Worm (Caenorhabditis elegans) whole organism, L1 larva: ENCODE results near the gene ZK856.16.

Source experiments
- C16A3.4 ChIP-seq: fragments of 150-350 bp; optimal IDR thresholded peaks from 2 replicates; lab custom pipeline; 2014; ENCODE audit warnings: missing biosample characterization, missing genetic modification characterization
- C34B4.2 ChIP-seq: sonication (generic microtip); optimal IDR thresholded peaks from 2 replicates; lab custom pipeline; 2017; ENCODE audit warnings: mild to moderate bottlenecking, missing genetic modification characterization, missing compliant biosample characterization
- aha-1 ChIP-seq: fragments of 150-350 bp; optimal IDR thresholded peaks from 2 replicates; lab custom pipeline; 2014; ENCODE audit warnings: missing biosample characterization, missing genetic modification characterization
- alr-1 ChIP-seq: fragments of 200-800 bp; sonication (Bioruptor generic); optimal IDR thresholded peaks from 2 replicates; lab custom pipeline; 2018; ENCODE audit warnings: borderline replicate concordance, mild to moderate bottlenecking, missing genetic modification characterization, missing compliant biosample characterization
- blmp-1 ChIP-seq: fragments of 150-350 bp; optimal IDR thresholded peaks from 2 replicates; lab custom pipeline; 2014; ENCODE audit warnings: missing biosample characterization, missing genetic modification characterization
- ceh-63 ChIP-seq: fragments of 200-800 bp; sonication (Bioruptor generic); optimal IDR thresholded peaks from 2 replicates; lab custom pipeline; 2018; ENCODE audit warnings: mild to moderate bottlenecking, missing genetic modification characterization, missing compliant biosample characterization
- ceh-82 ChIP-seq, 3 experiments: fragments of 150-350 bp in 1 of 3; sonication (generic microtip) in 2 of 3; optimal IDR thresholded peaks; 2 replicates each; lab custom pipeline; 2014 to 2017; ENCODE audit warnings: missing biosample characterization in 3 of 3, missing genetic modification characterization in 3 of 3
- ceh-88 ChIP-seq: fragments of 200-800 bp; sonication (Bioruptor generic); IDR thresholded peaks from 2 replicates; pipeline ENCODE4 v1.3.6; 2022; ENCODE audit warnings: missing genetic modification characterization, missing compliant biosample characterization
- ceh-90 ChIP-seq: sonication (generic microtip); optimal IDR thresholded peaks from 2 replicates; lab custom pipeline; 2016; ENCODE audit warnings: missing genetic modification characterization, missing compliant biosample characterization
- ces-1 ChIP-seq: fragments of 150-350 bp; optimal IDR thresholded peaks from 2 replicates; lab custom pipeline; 2014; ENCODE audit warnings: missing biosample characterization, missing genetic modification reagents, missing genetic modification characterization
- dsc-1 ChIP-seq: sonication (generic microtip); optimal IDR thresholded peaks from 2 replicates; lab custom pipeline; 2016; ENCODE audit warnings: mild to moderate bottlenecking, missing genetic modification characterization, missing compliant biosample characterization
- efl-1 ChIP-seq, 4 experiments: fragments of 150-350 bp; optimal IDR thresholded peaks in 3 of 4; peaks in 1 of 4; 1 replicate in 1 of 4; 2 replicates in 3 of 4; lab custom pipeline; 2014; ENCODE audit warnings: missing biosample characterization in 2 of 4, missing genetic modification characterization in 2 of 4, missing genetic modification reagents in 2 of 4
- efl-3 ChIP-seq: fragments of 200-800 bp; sonication (Bioruptor generic); optimal IDR thresholded peaks from 2 replicates; lab custom pipeline; 2018; ENCODE audit warnings: mild to moderate bottlenecking, missing genetic modification characterization, missing compliant biosample characterization
- elt-2 ChIP-seq: sonication (generic microtip); optimal IDR thresholded peaks from 2 replicates; lab custom pipeline; 2016; ENCODE audit warnings: missing genetic modification characterization, mild to moderate bottlenecking, inconsistent platforms, missing compliant biosample characterization, missing genetic modification reagents
- fkh-10 ChIP-seq: sonication (generic microtip); optimal IDR thresholded peaks from 2 replicates; lab custom pipeline; 2017; ENCODE audit warnings: missing biosample characterization, missing genetic modification reagents, missing genetic modification characterization
- fkh-8 ChIP-seq: sonication (generic microtip); optimal IDR thresholded peaks from 2 replicates; lab custom pipeline; 2016; ENCODE audit warnings: mild to moderate bottlenecking, missing genetic modification characterization, missing compliant biosample characterization
- fos-1 ChIP-seq: fragments of 150-350 bp; optimal IDR thresholded peaks from 2 replicates; lab custom pipeline; 2014; ENCODE audit warnings: missing biosample characterization, missing genetic modification characterization
- grh-1 ChIP-seq: fragments of 200-800 bp; sonication (Bioruptor generic); IDR thresholded peaks from 2 replicates; pipeline ENCODE4 v1.3.6; 2022; ENCODE audit warnings: missing genetic modification reagents, missing genetic modification characterization, missing compliant biosample characterization
- hlh-17 ChIP-seq: fragments of 200-800 bp; sonication (Bioruptor generic); optimal IDR thresholded peaks from 2 replicates; lab custom pipeline; 2018; ENCODE audit warnings: missing genetic modification characterization, mild to moderate bottlenecking, missing compliant biosample characterization, moderate library complexity, borderline replicate concordance
- jun-1 ChIP-seq: fragments of 150-350 bp; optimal IDR thresholded peaks from 2 replicates; lab custom pipeline; 2014; ENCODE audit warnings: missing biosample characterization, missing genetic modification reagents, missing genetic modification characterization
- lin-13 ChIP-seq: fragments of 150-350 bp; optimal IDR thresholded peaks from 2 replicates; lab custom pipeline; 2014; ENCODE audit warnings: missing biosample characterization, missing genetic modification reagents, missing genetic modification characterization
- lin-35 ChIP-seq, 2 experiments: fragments of 150-350 bp; optimal IDR thresholded peaks; 2 replicates each; lab custom pipeline; 2014; ENCODE audit warnings: missing biosample characterization in 2 of 2, missing genetic modification characterization in 2 of 2, missing genetic modification reagents in 2 of 2
- lir-3 ChIP-seq: sonication (generic microtip); optimal IDR thresholded peaks from 2 replicates; lab custom pipeline; 2016; ENCODE audit warnings: mild to moderate bottlenecking, missing genetic modification characterization, moderate library complexity, missing compliant biosample characterization; ENCODE audit not compliant: poor library complexity
- mep-1 ChIP-seq: fragments of 150-350 bp; optimal IDR thresholded peaks from 2 replicates; lab custom pipeline; 2014; ENCODE audit warnings: missing biosample characterization, missing genetic modification characterization
- nhr-11 ChIP-seq: fragments of 150-350 bp; optimal IDR thresholded peaks from 2 replicates; lab custom pipeline; 2014; ENCODE audit warnings: missing biosample characterization, missing genetic modification characterization
- nhr-20 ChIP-seq: sonication (generic microtip); optimal IDR thresholded peaks from 2 replicates; lab custom pipeline; 2016; ENCODE audit warnings: mild to moderate bottlenecking, missing genetic modification characterization, missing compliant biosample characterization
- nhr-28 ChIP-seq: fragments of 150-350 bp; optimal IDR thresholded peaks from 2 replicates; lab custom pipeline; 2014; ENCODE audit warnings: missing biosample characterization, missing genetic modification characterization
- nhr-76 ChIP-seq: sonication (generic microtip); optimal IDR thresholded peaks from 2 replicates; lab custom pipeline; 2017; ENCODE audit warnings: missing biosample characterization, missing genetic modification characterization
- nhr-85 ChIP-seq: sonication (generic microtip); peaks from one replicate; lab custom pipeline; 2016; ENCODE audit warnings: missing genetic modification characterization, inconsistent platforms, missing compliant biosample characterization
- nhr-90 ChIP-seq: sonication (generic microtip); optimal IDR thresholded peaks from 2 replicates; lab custom pipeline; 2016; ENCODE audit warnings: mild to moderate bottlenecking, missing genetic modification characterization, missing compliant biosample characterization; ENCODE audit not compliant: poor library complexity
- pqm-1 ChIP-seq: sonication (generic microtip); optimal IDR thresholded peaks from 3 replicates; lab custom pipeline; 2017; ENCODE audit warnings: missing biosample characterization, missing genetic modification characterization
- skn-1 ChIP-seq: fragments of 150-350 bp; optimal IDR thresholded peaks from 2 replicates; lab custom pipeline; 2014; ENCODE audit warnings: missing biosample characterization, missing genetic modification characterization
- sox-4 ChIP-seq: sonication (generic microtip); optimal IDR thresholded peaks from 2 replicates; lab custom pipeline; 2016; ENCODE audit warnings: missing genetic modification characterization, missing compliant biosample characterization
- sup-37 ChIP-seq: fragments of 200-800 bp; sonication (Bioruptor generic); optimal IDR thresholded peaks from 2 replicates; lab custom pipeline; 2018; ENCODE audit warnings: mild to moderate bottlenecking, missing genetic modification characterization, missing compliant biosample characterization
- swsn-7 ChIP-seq: sonication (generic microtip); optimal IDR thresholded peaks from 2 replicates; lab custom pipeline; 2016; ENCODE audit warnings: missing genetic modification characterization, missing compliant biosample characterization
- unc-130 ChIP-seq: fragments of 150-350 bp; optimal IDR thresholded peaks from 2 replicates; lab custom pipeline; 2017; ENCODE audit warnings: missing biosample characterization, missing genetic modification characterization, inconsistent platforms
- vab-15 ChIP-seq: sonication (generic microtip); optimal IDR thresholded peaks from 2 replicates; lab custom pipeline; 2017; ENCODE audit warnings: missing genotype, mild to moderate bottlenecking, missing genetic modification characterization, missing compliant biosample characterization
- xbp-1 ChIP-seq: sonication (generic microtip); optimal IDR thresholded peaks from 2 replicates; lab custom pipeline; 2016; ENCODE audit warnings: missing genetic modification characterization, missing compliant biosample characterization

Gene ZK856.16

DNA sequence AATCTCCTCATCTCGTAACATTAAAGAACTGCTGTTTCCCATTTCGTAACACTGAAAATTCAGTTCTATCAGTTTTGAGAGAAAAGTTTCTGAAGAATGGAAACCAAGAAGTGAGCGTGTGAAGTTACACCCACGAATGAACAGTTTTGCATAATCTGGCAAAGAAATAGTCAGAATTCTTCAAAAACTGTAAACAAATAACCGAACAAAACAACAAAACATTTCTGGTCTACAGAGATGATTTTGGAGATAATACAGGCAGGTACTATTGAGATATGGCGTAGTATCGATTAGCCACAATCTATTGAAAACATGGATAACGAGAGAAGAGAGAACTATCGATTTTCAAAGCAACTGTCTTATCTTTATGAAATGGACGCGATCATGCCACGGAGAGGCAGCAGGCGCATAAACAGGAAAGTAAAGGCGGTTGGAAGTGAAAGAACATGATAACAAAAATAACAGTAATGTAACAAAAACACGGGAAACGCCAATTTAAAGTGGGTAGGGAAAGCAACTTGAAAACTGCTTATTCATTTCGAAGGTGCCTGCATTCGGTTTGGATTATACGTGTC is 1.9 kb downstream of the ZK856.16 start, which contains the start of gene chpf-1 (continued):
- no peak for TF ChIP-seq ces-1
- no peak for TF ChIP-seq nhr-28 (tag; lab: Kevin White, UChicago)
- no peak for TF ChIP-seq xbp-1 (tag; lab: Kevin White, UChicago)
- TF ChIP-seq ceh-90 (tag; lab: Kevin White, UChicago) = no peak
- TF ChIP-seq ceh-82 (tag; optimal IDR thresholded peaks at IDR 0.05; lab: Kevin White, UChicago) = no peak
- TF ChIP-seq hlh-17 (GFP tag; lab: Kevin White, UChicago) = no peak
- TF ChIP-seq fkh-8 (tag; lab: Kevin White, UChicago) = no peak
- TF ChIP-seq alr-1 = no peak
- no peak for TF ChIP-seq swsn-7 (tag; lab: Kevin White, UChicago)
- no peak for TF ChIP-seq C16A3.4 (tag; lab: Kevin White, UChicago)
- no peak for TF ChIP-seq efl-3 (GFP tag; lab: Kevin White, UChicago)
- no peak for TF ChIP-seq lin-13 (GFP tag; lab: Kevin White, UChicago)
- peak; percentile 26 for TF ChIP-seq unc-130 (tag; lab: Kevin White, UChicago)
- no peak for TF ChIP-seq fkh-10 (GFP tag; lab: Kevin White, UChicago)
- TF ChIP-seq nhr-11 (tag; lab: Kevin White, UChicago) = no peak
- peak; percentile 11 for TF ChIP-seq nhr-20 (tag; lab: Kevin White, UChicago)
- peak; percentile 20 for TF ChIP-seq mep-1 (tag; lab: Kevin White, UChicago)
- TF ChIP-seq grh-1 = no peak
- no peak for TF ChIP-seq pqm-1 (tag; lab: Kevin White, UChicago)
- no peak for TF ChIP-seq jun-1 (tag; lab: Kevin White, UChicago)
- no peak for TF ChIP-seq aha-1 (tag; lab: Kevin White, UChicago)
- TF ChIP-seq skn-1 (tag; lab: Kevin White, UChicago) = no peak
- TF ChIP-seq nhr-85 (tag; lab: Kevin White, UChicago) = no peak
- TF ChIP-seq sup-37 (GFP tag; lab: Kevin White, UChicago) = no peak
- no peak for TF ChIP-seq ceh-88 (GFP tag; lab: Robert Waterston, UW)
- TF ChIP-seq dsc-1 (tag; lab: Kevin White, UChicago) = no peak
- peak in 1 of 2 experiments; percentile 58 for TF ChIP-seq lin-35 (GFP tag; optimal IDR thresholded peaks at IDR 0.05; lab: Kevin White, UChicago)

DNA sequence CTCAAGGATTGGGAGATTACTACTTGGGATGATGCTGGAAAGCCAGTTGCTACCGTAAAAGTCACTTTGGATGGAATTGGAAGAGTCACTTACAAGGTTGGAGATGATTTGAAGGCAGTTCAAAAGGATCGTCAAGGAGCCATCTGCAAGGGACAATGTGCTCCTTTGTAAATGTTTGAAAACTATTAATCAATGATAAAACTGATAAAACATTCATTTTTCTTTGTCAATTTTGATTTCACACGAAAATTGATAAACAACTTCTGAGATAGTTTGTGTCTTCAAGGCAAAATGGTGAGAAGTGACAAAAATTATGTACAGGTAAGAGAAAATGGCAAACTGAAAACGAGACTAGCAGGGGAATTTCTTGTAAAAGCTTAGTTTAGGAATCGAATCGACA is 3.0 kb downstream of the ZK856.16 start:
- no peak for TF ChIP-seq lir-3 (tag; lab: Kevin White, UChicago)
- no peak for TF ChIP-seq C34B4.2 (tag; lab: Kevin White, UChicago)
- no peak for TF ChIP-seq nhr-76 (tag; lab: Kevin White, UChicago)
- no peak for TF ChIP-seq aha-1 (tag; lab: Kevin White, UChicago)
- TF ChIP-seq nhr-11 (tag; lab: Kevin White, UChicago) = no peak
- no peak for TF ChIP-seq fos-1 (tag; lab: Kevin White, UChicago)
- peak; percentile 15 for TF ChIP-seq elt-2 (tag; lab: Kevin White, UChicago)
- no peak for TF ChIP-seq sox-4 (tag; lab: Kevin White, UChicago)
- TF ChIP-seq vab-15 (tag; lab: Kevin White, UChicago) = no peak
- TF ChIP-seq efl-1 (optimal IDR thresholded peaks at IDR 0.05; lab: Kevin White, UChicago) = no peak
- peak in 1 of 2 experiments; percentile 91 for TF ChIP-seq efl-1 (GFP tag; optimal IDR thresholded peaks at IDR 0.05 in 1 of 2; lab: Kevin White, UChicago)

DNA sequence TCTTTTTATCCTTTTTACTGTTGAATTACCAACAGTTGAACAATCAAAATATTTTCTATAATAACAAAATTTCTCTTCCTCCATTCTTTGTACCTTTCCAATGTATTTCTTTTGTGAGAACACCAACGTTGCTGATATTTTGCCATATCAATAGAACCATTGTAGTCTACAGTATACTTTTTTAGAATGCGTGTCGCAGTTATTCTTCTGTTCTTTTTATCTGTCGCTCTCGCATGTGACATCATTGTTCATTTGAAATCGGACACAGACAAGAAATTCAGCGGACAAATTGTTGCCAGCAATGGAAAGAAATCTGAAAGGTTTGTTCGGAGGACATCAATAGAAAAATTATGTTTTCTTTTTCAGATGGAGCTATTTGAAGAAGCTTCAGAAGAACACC is 3.5 kb downstream of the ZK856.16 start, which contains the start of gene ZK856.7:
Gene ZK856.7 (plus strand): TSS at position 186 of the 400 bp plus-strand sequence.
- TF ChIP-seq ceh-63 (GFP tag; lab: Kevin White, UChicago) (no peak), nhr-20 (tag; lab: Kevin White, UChicago) (peak; percentile 16), blmp-1 (tag; lab: Kevin White, UChicago) (peak; percentile 9), nhr-90 (tag; lab: Kevin White, UChicago) (no peak)
